Fruit fly (Drosophila melanogaster): ENCODE measurements around the gene asp.

The asp gene

dm6 chr3R:24769601-24770000, 16.0 kb downstream of the asp start:
- no peak for TF ChIP-seq CG17801 (GFP tag; optimal IDR thresholded peaks at IDR 0.05; ENCODE audit: partially characterized antibody)

- no peak for TF ChIP-seq CG17801 (GFP tag; optimal IDR thresholded peaks at IDR 0.05; ENCODE audit: partially characterized antibody)
Observed at dm6 chr3R:24771273-24772231, 17.9 kb downstream of the asp start, which contains the start of gene CG42331. Gene CG42331 (plus strand): TSS chr3R:24772181.

dm6 chr3R:24773016-24773415, 19.4 kb downstream of the asp start:
- no peak for TF ChIP-seq CG17801 (GFP tag; optimal IDR thresholded peaks at IDR 0.05; ENCODE audit: partially characterized antibody)

dm6 chr3R:24773422-24773821, 19.8 kb downstream of the asp start:
- no peak for TF ChIP-seq CG17801 (GFP tag; optimal IDR thresholded peaks at IDR 0.05; ENCODE audit: partially characterized antibody)

- TF ChIP-seq CG17801 (GFP tag; optimal IDR thresholded peaks at IDR 0.05; ENCODE audit: partially characterized antibody): no peak
Observed at dm6 chr3R:24777101-24777500, 23.5 kb downstream of the asp start.

- no peak for TF ChIP-seq CG17801 (GFP tag; optimal IDR thresholded peaks at IDR 0.05; ENCODE audit: partially characterized antibody)
Observed at dm6 chr3R:24778218-24778739, 24.6 kb downstream of the asp start.

- TF ChIP-seq CG17801 (GFP tag; optimal IDR thresholded peaks at IDR 0.05; ENCODE audit: partially characterized antibody): peak; percentile 56
Observed at dm6 chr3R:24787042-24787565, 33.5 kb downstream of the asp start, which contains the start of gene CG5805. Gene CG5805 (minus strand): TSS chr3R:24787421.

- no peak for TF ChIP-seq CG17801 (GFP tag; optimal IDR thresholded peaks at IDR 0.05; ENCODE audit: partially characterized antibody)
Observed at dm6 chr3R:24787734-24788133, 34.1 kb downstream of the asp start, which contains the start of gene Ets96B. Gene Ets96B (plus strand): TSS chr3R:24788054.

dm6 chr3R:24790036-24790435, 36.4 kb downstream of the asp start, which contains the start of gene CG13634:
Gene CG13634 (minus strand): TSS chr3R:24790136.
- TF ChIP-seq CG17801 (GFP tag; optimal IDR thresholded peaks at IDR 0.05; ENCODE audit: partially characterized antibody): no peak

dm6 chr3R:24798595-24798994, 44.9 kb downstream of the asp start:
- TF ChIP-seq CG17801 (GFP tag; optimal IDR thresholded peaks at IDR 0.05; ENCODE audit: partially characterized antibody): no peak

- no peak for TF ChIP-seq CG17801 (GFP tag; optimal IDR thresholded peaks at IDR 0.05; ENCODE audit: partially characterized antibody)
Observed at dm6 chr3R:24799503-24799902, 45.9 kb downstream of the asp start, which contains the start of gene Ude. Gene Ude (minus strand): TSS chr3R:24799668.

dm6 chr3R:24805048-24805447, 51.4 kb downstream of the asp start, which contains the start of gene polybromo:
Gene polybromo (minus strand): TSS chr3R:24805259.
- no peak for TF ChIP-seq CG17801 (GFP tag; optimal IDR thresholded peaks at IDR 0.05; ENCODE audit: partially characterized antibody)

dm6 chr3R:24807321-24807720, 53.7 kb downstream of the asp start, which contains the start of gene CG6980:
Gene CG6980 (plus strand): TSS chr3R:24807621.
- no peak for TF ChIP-seq CG17801 (GFP tag; optimal IDR thresholded peaks at IDR 0.05; ENCODE audit: partially characterized antibody)

dm6 chr3R:24809576-24810279, 56.1 kb downstream of the asp start:
- no peak for TF ChIP-seq CG17801 (GFP tag; optimal IDR thresholded peaks at IDR 0.05; ENCODE audit: partially characterized antibody)
